Worm (Caenorhabditis elegans) whole organism, L1 larva: Measurements from ENCODE around the gene spr-3.

ENCODE experiments used
- C04F5.9 ChIP-seq: sonication (generic microtip); optimal IDR thresholded peaks from 2 replicates; lab custom pipeline; 2016; ENCODE audit warnings: missing genetic modification characterization, missing compliant biosample characterization
- C16A3.4 ChIP-seq: fragments of 150-350 bp; optimal IDR thresholded peaks from 2 replicates; lab custom pipeline; 2014; ENCODE audit warnings: missing biosample characterization, missing genetic modification characterization
- F16B12.6 ChIP-seq: fragments of 150-350 bp; optimal IDR thresholded peaks from 2 replicates; lab custom pipeline; 2014; ENCODE audit warnings: missing biosample characterization, missing genetic modification characterization
- Y116A8C.19 ChIP-seq: sonication (generic microtip); optimal IDR thresholded peaks from 2 replicates; lab custom pipeline; 2016; ENCODE audit warnings: missing compliant biosample characterization, missing genetic modification characterization, borderline replicate concordance
- alr-1 ChIP-seq: fragments of 200-800 bp; sonication (Bioruptor generic); optimal IDR thresholded peaks from 2 replicates; lab custom pipeline; 2018; ENCODE audit warnings: borderline replicate concordance, mild to moderate bottlenecking, missing genetic modification characterization, missing compliant biosample characterization
- aly-2 ChIP-seq: fragments of 150-350 bp; optimal IDR thresholded peaks from 2 replicates; lab custom pipeline; 2014; ENCODE audit warnings: missing biosample characterization, missing genetic modification characterization
- ama-1 ChIP-seq: fragments of 150-350 bp; optimal IDR thresholded peaks from 2 replicates; lab custom pipeline; 2014
- blmp-1 ChIP-seq: fragments of 150-350 bp; optimal IDR thresholded peaks from 2 replicates; lab custom pipeline; 2014; ENCODE audit warnings: missing biosample characterization, missing genetic modification characterization
- ceh-82 ChIP-seq, 3 experiments: fragments of 150-350 bp in 1 of 3; sonication (generic microtip) in 2 of 3; optimal IDR thresholded peaks; 2 replicates each; lab custom pipeline; 2014 to 2017; ENCODE audit warnings: missing biosample characterization in 3 of 3, missing genetic modification characterization in 3 of 3
- ces-1 ChIP-seq: fragments of 150-350 bp; optimal IDR thresholded peaks from 2 replicates; lab custom pipeline; 2014; ENCODE audit warnings: missing biosample characterization, missing genetic modification reagents, missing genetic modification characterization
- dpl-1 ChIP-seq, 3 experiments: fragments of 150-350 bp in 2 of 3; sonication (generic microtip) in 1 of 3; optimal IDR thresholded peaks; 2 replicates each; lab custom pipeline; 2014 to 2017; ENCODE audit warnings: missing biosample characterization in 3 of 3, missing genetic modification characterization in 3 of 3, missing genetic modification reagents in 3 of 3
- dsc-1 ChIP-seq: sonication (generic microtip); optimal IDR thresholded peaks from 2 replicates; lab custom pipeline; 2016; ENCODE audit warnings: mild to moderate bottlenecking, missing genetic modification characterization, missing compliant biosample characterization
- efl-1 ChIP-seq, 4 experiments: fragments of 150-350 bp; optimal IDR thresholded peaks in 3 of 4; peaks in 1 of 4; 1 replicate in 1 of 4; 2 replicates in 3 of 4; lab custom pipeline; 2014; ENCODE audit warnings: missing biosample characterization in 2 of 4, missing genetic modification characterization in 2 of 4, missing genetic modification reagents in 2 of 4
- efl-3 ChIP-seq: fragments of 200-800 bp; sonication (Bioruptor generic); optimal IDR thresholded peaks from 2 replicates; lab custom pipeline; 2018; ENCODE audit warnings: mild to moderate bottlenecking, missing genetic modification characterization, missing compliant biosample characterization
- egl-13 ChIP-seq: sonication (generic microtip); optimal IDR thresholded peaks from 2 replicates; lab custom pipeline; 2016; ENCODE audit warnings: missing genotype, missing genetic modification reagents, missing genetic modification characterization, missing compliant biosample characterization
- elt-2 ChIP-seq: sonication (generic microtip); optimal IDR thresholded peaks from 2 replicates; lab custom pipeline; 2016; ENCODE audit warnings: missing genetic modification characterization, mild to moderate bottlenecking, inconsistent platforms, missing compliant biosample characterization, missing genetic modification reagents
- elt-3 ChIP-seq, 6 experiments: fragments of 150-350 bp in 1 of 6; sonication (generic microtip); optimal IDR thresholded peaks; 2 replicates each; lab custom pipeline; 2017 to 2018; ENCODE audit warnings: missing biosample characterization in 6 of 6, missing genetic modification characterization in 6 of 6, inconsistent platforms in 1 of 6
- fkh-4 ChIP-seq: sonication (generic microtip); optimal IDR thresholded peaks from 2 replicates; lab custom pipeline; 2016; ENCODE audit warnings: missing compliant biosample characterization, missing genetic modification characterization, borderline replicate concordance
- fos-1 ChIP-seq: fragments of 150-350 bp; optimal IDR thresholded peaks from 2 replicates; lab custom pipeline; 2014; ENCODE audit warnings: missing biosample characterization, missing genetic modification characterization
- hlh-17 ChIP-seq: fragments of 200-800 bp; sonication (Bioruptor generic); optimal IDR thresholded peaks from 2 replicates; lab custom pipeline; 2018; ENCODE audit warnings: missing genetic modification characterization, mild to moderate bottlenecking, missing compliant biosample characterization, moderate library complexity, borderline replicate concordance
- hlh-4 ChIP-seq: sonication (generic microtip); optimal IDR thresholded peaks from 2 replicates; lab custom pipeline; 2016; ENCODE audit warnings: mild to moderate bottlenecking, missing genetic modification characterization, missing compliant biosample characterization
- hpl-2 ChIP-seq: fragments of 150-350 bp; optimal IDR thresholded peaks from 2 replicates; lab custom pipeline; 2014; ENCODE audit warnings: missing biosample characterization, missing genetic modification reagents, missing genetic modification characterization
- jun-1 ChIP-seq: fragments of 150-350 bp; optimal IDR thresholded peaks from 2 replicates; lab custom pipeline; 2014; ENCODE audit warnings: missing biosample characterization, missing genetic modification reagents, missing genetic modification characterization
- lin-13 ChIP-seq: fragments of 150-350 bp; optimal IDR thresholded peaks from 2 replicates; lab custom pipeline; 2014; ENCODE audit warnings: missing biosample characterization, missing genetic modification reagents, missing genetic modification characterization
- lin-14 ChIP-seq: fragments of 200-800 bp; sonication (Bioruptor generic); optimal IDR thresholded peaks from 2 replicates; lab custom pipeline; 2018; ENCODE audit warnings: mild to moderate bottlenecking, missing genetic modification characterization, moderate library complexity, missing compliant biosample characterization
- lin-15B ChIP-seq: fragments of 150-350 bp; sonication (generic microtip); optimal IDR thresholded peaks from 3 replicates; lab custom pipeline; 2014; ENCODE audit warnings: missing biosample characterization, missing genetic modification characterization
- lin-35 ChIP-seq, 2 experiments: fragments of 150-350 bp; optimal IDR thresholded peaks; 2 replicates each; lab custom pipeline; 2014; ENCODE audit warnings: missing biosample characterization in 2 of 2, missing genetic modification characterization in 2 of 2, missing genetic modification reagents in 2 of 2
- lsy-2 ChIP-seq, 2 experiments: fragments of 150-350 bp; optimal IDR thresholded peaks; 2 replicates each; lab custom pipeline; 2014; ENCODE audit warnings: missing biosample characterization in 2 of 2, missing genetic modification characterization in 2 of 2
- mef-2 ChIP-seq: fragments of 150-350 bp; optimal IDR thresholded peaks from 2 replicates; lab custom pipeline; 2014; ENCODE audit warnings: missing biosample characterization, missing genetic modification characterization
- nhr-12 ChIP-seq: sonication (generic microtip); optimal IDR thresholded peaks from 2 replicates; lab custom pipeline; 2017; ENCODE audit warnings: missing biosample characterization, missing genetic modification characterization
- nhr-20 ChIP-seq: sonication (generic microtip); optimal IDR thresholded peaks from 2 replicates; lab custom pipeline; 2016; ENCODE audit warnings: mild to moderate bottlenecking, missing genetic modification characterization, missing compliant biosample characterization
- nhr-71 ChIP-seq: sonication (generic microtip); optimal IDR thresholded peaks from 2 replicates; lab custom pipeline; 2016; ENCODE audit warnings: mild to moderate bottlenecking, missing genetic modification characterization, moderate library complexity, missing compliant biosample characterization
- nhr-76 ChIP-seq: sonication (generic microtip); optimal IDR thresholded peaks from 2 replicates; lab custom pipeline; 2017; ENCODE audit warnings: missing biosample characterization, missing genetic modification characterization
- nhr-84 ChIP-seq: sonication (generic microtip); optimal IDR thresholded peaks from 2 replicates; lab custom pipeline; 2017; ENCODE audit warnings: missing biosample characterization, missing genetic modification characterization
- nhr-85 ChIP-seq: sonication (generic microtip); peaks from one replicate; lab custom pipeline; 2016; ENCODE audit warnings: missing genetic modification characterization, inconsistent platforms, missing compliant biosample characterization
- pqm-1 ChIP-seq: sonication (generic microtip); optimal IDR thresholded peaks from 3 replicates; lab custom pipeline; 2017; ENCODE audit warnings: missing biosample characterization, missing genetic modification characterization
- rnt-1 ChIP-seq: sonication (generic microtip); optimal IDR thresholded peaks from 2 replicates; lab custom pipeline; 2016; ENCODE audit warnings: mild to moderate bottlenecking, missing genetic modification characterization, moderate library complexity, missing compliant biosample characterization
- skn-1 ChIP-seq: fragments of 150-350 bp; optimal IDR thresholded peaks from 2 replicates; lab custom pipeline; 2014; ENCODE audit warnings: missing biosample characterization, missing genetic modification characterization
- snpc-4 ChIP-seq: fragments of 150-350 bp; optimal IDR thresholded peaks from 2 replicates; lab custom pipeline; 2014; ENCODE audit warnings: missing biosample characterization, missing genetic modification characterization
- snu-23 ChIP-seq: sonication (generic microtip); optimal IDR thresholded peaks from 2 replicates; lab custom pipeline; 2016; ENCODE audit warnings: missing genetic modification characterization, missing compliant biosample characterization
- sox-4 ChIP-seq: sonication (generic microtip); optimal IDR thresholded peaks from 2 replicates; lab custom pipeline; 2016; ENCODE audit warnings: missing genetic modification characterization, missing compliant biosample characterization
- sup-37 ChIP-seq: fragments of 200-800 bp; sonication (Bioruptor generic); optimal IDR thresholded peaks from 2 replicates; lab custom pipeline; 2018; ENCODE audit warnings: mild to moderate bottlenecking, missing genetic modification characterization, missing compliant biosample characterization
- tlp-1 ChIP-seq: fragments of 150-350 bp; optimal IDR thresholded peaks from 2 replicates; lab custom pipeline; 2014; ENCODE audit warnings: missing biosample characterization, missing genetic modification characterization
- unc-130 ChIP-seq: fragments of 150-350 bp; optimal IDR thresholded peaks from 2 replicates; lab custom pipeline; 2017; ENCODE audit warnings: missing biosample characterization, missing genetic modification characterization, inconsistent platforms
- unc-62 ChIP-seq: fragments of 150-350 bp; optimal IDR thresholded peaks from 2 replicates; lab custom pipeline; 2014; ENCODE audit warnings: missing biosample characterization, missing genetic modification reagents, missing genetic modification characterization
- zag-1 ChIP-seq: fragments of 150-350 bp; optimal IDR thresholded peaks from 2 replicates; lab custom pipeline; 2014; ENCODE audit warnings: missing biosample characterization, missing genetic modification characterization

Gene spr-3

DNA sequence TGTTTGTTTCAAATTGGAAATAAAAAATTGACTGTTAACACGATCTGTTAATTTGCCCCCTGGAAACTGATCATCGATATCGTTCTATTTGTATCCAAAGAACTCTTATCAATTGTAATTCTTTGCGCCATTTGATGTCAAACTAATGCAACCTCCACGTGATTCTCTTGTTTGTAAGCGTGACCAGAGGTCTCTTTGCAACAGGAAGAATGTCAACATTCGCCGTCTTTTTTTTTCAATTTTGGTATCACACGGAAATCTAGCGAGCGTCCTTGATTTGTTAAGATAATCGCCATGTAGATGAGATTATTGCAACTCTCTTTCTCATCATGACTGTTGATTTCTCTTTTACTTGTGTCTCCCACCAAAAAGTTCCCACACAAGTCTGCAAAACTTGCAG, 15.0 kb downstream of the spr-3 start (continued):
- TF ChIP-seq egl-13 (tag; lab: Kevin White, UChicago) (no peak), C16A3.4 (tag; lab: Kevin White, UChicago) (peak; percentile 32), snpc-4 (tag; lab: Kevin White, UChicago) (no peak), lin-13 (GFP tag; lab: Kevin White, UChicago) (peak; percentile 3), lin-15B (no peak), unc-62 (no peak), blmp-1 (tag; lab: Kevin White, UChicago) (peak; percentile 92), ama-1 (lab: Kevin White, UChicago) (no peak), nhr-12 (tag; lab: Kevin White, UChicago) (no peak), nhr-20 (tag; lab: Kevin White, UChicago) (peak; percentile 96), unc-130 (peak; percentile 83), skn-1 (peak; percentile 40), rnt-1 (no peak), hpl-2 (GFP tag; lab: Kevin White, UChicago) (peak; percentile 24), lin-35 (GFP tag; optimal IDR thresholded peaks at IDR 0.05; lab: Kevin White, UChicago) (peak in 1 of 2 experiments; percentile 73), sup-37 (GFP tag; lab: Kevin White, UChicago) (no peak), sox-4 (tag; lab: Kevin White, UChicago) (no peak), lsy-2 (tag; optimal IDR thresholded peaks at IDR 0.05; lab: Kevin White, UChicago) (peak; percentile 18 to 47), pqm-1 (tag; lab: Kevin White, UChicago) (no peak), ceh-82 (tag; optimal IDR thresholded peaks at IDR 0.05; lab: Kevin White, UChicago) (no peak), hlh-17 (GFP tag; lab: Kevin White, UChicago) (no peak), nhr-84 (no peak), Y116A8C.19 (tag; lab: Kevin White, UChicago) (no peak), dsc-1 (tag; lab: Kevin White, UChicago) (no peak), nhr-76 (tag; lab: Kevin White, UChicago) (no peak), efl-1 (optimal IDR thresholded peaks at IDR 0.05; lab: Kevin White, UChicago) (no peak), efl-1 (GFP tag; optimal IDR thresholded peaks at IDR 0.05 in 1 of 2; lab: Kevin White, UChicago) (peak in 1 of 2 experiments; percentile 68), fkh-4 (tag; lab: Kevin White, UChicago) (no peak), mef-2 (tag; lab: Kevin White, UChicago) (no peak), tlp-1 (tag; lab: Kevin White, UChicago) (no peak), jun-1 (peak; percentile 37), aly-2 (tag; lab: Kevin White, UChicago) (no peak), elt-3 (tag; optimal IDR thresholded peaks at IDR 0.05; lab: Kevin White, UChicago) (peak; percentile 40 to 99 (median 90)), ces-1 (GFP tag; lab: Kevin White, UChicago) (no peak), snu-23 (GFP tag; lab: Kevin White, UChicago) (peak; percentile 79), C04F5.9 (tag; lab: Kevin White, UChicago) (no peak), dpl-1 (GFP tag; optimal IDR thresholded peaks at IDR 0.05; lab: Kevin White, UChicago) (peak in 1 of 3 experiments; percentile 3), efl-3 (GFP tag; lab: Kevin White, UChicago) (no peak), zag-1 (tag; lab: Kevin White, UChicago) (no peak), F16B12.6 (tag; lab: Kevin White, UChicago) (no peak), alr-1 (tag; lab: Kevin White, UChicago) (no peak), nhr-71 (tag; lab: Kevin White, UChicago) (peak; percentile 83)

DNA sequence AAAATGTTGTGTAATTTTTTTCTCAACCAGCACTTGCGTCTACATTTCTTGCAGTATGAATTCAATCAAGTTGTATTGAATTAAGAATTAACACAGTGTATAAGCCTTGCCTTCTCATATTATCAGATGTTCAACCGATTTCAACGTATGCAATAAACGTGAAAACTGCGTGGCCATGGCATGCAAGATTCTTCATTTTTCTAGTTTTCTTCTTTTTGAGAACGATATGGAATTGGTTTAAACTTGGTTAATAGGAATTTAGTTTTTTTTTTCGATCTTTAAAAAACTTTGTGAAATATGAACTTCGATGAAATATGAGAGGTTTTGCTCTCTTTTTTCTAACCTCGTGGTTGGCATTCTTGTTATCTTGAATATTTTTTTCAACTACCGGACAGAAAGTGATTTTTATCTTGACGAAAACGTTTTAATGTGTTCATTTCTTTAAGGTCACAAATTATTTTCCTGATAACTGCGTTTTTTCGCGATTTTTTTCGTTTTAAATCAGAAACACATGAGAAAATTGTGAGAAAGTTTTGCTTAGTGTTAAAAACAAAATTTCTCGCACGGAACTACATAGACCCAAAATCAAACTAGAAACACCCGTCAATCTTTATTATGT, 16.6 kb downstream of the spr-3 start:
- TF ChIP-seq efl-1 (optimal IDR thresholded peaks at IDR 0.05; lab: Kevin White, UChicago) (no peak), efl-1 (GFP tag; optimal IDR thresholded peaks at IDR 0.05 in 1 of 2; lab: Kevin White, UChicago) (peak in 1 of 2 experiments; percentile 52), lin-14 (GFP tag; lab: Kevin White, UChicago) (peak; percentile 38), nhr-20 (tag; lab: Kevin White, UChicago) (peak; percentile 13), fos-1 (tag; lab: Kevin White, UChicago) (no peak), nhr-85 (tag; lab: Kevin White, UChicago) (peak; percentile 57), hlh-4 (tag; lab: Kevin White, UChicago) (no peak), elt-2 (tag; lab: Kevin White, UChicago) (peak; percentile 38), pqm-1 (tag; lab: Kevin White, UChicago) (no peak)
- TF ChIP-seq, all 84 proteins: peak for 5
